Worm (Caenorhabditis elegans) whole organism, late embryonic: ENCODE results near the gene fbxa-61.
A peak's percentile ranks its signal among the peaks of the same experiment; 100 is the strongest.

ENCODE experiments used
- C38D4.7 ChIP-seq: fragments of 200-800 bp; sonication (Bioruptor generic); optimal IDR thresholded peaks from 2 replicates; lab custom pipeline; 2018; ENCODE audit warnings: mild to moderate bottlenecking, missing genetic modification characterization, moderate library complexity, missing compliant biosample characterization
- F13H6.1 ChIP-seq: sonication (generic microtip); optimal IDR thresholded peaks from 2 replicates; lab custom pipeline; 2016; ENCODE audit warnings: missing genetic modification characterization, missing compliant biosample characterization
- K02D7.2 ChIP-seq: sonication (generic microtip); optimal IDR thresholded peaks from 2 replicates; lab custom pipeline; 2017; ENCODE audit warnings: mild to moderate bottlenecking, missing genetic modification characterization, missing compliant biosample characterization
- K09A11.1 ChIP-seq: sonication (generic microtip); optimal IDR thresholded peaks from 2 replicates; lab custom pipeline; 2017; ENCODE audit warnings: antibody characterized with exemption, mild to moderate bottlenecking, missing genetic modification characterization, missing compliant biosample characterization; ENCODE audit not compliant: insufficient read depth
- Y22D7AL.16 ChIP-seq: sonication (generic microtip); optimal IDR thresholded peaks from 2 replicates; lab custom pipeline; 2016; ENCODE audit warnings: missing genetic modification characterization, missing compliant biosample characterization
- ahr-1 ChIP-seq: sonication (generic microtip); optimal IDR thresholded peaks from 2 replicates; lab custom pipeline; 2016; ENCODE audit warnings: missing genetic modification characterization, missing compliant biosample characterization
- ama-1 ChIP-seq: fragments of 150-350 bp; optimal IDR thresholded peaks from 2 replicates; lab custom pipeline; 2014
- ceh-18 ChIP-seq: sonication (generic microtip); optimal IDR thresholded peaks from 2 replicates; lab custom pipeline; 2016; ENCODE audit warnings: missing genetic modification characterization, missing compliant biosample characterization
- ceh-19 ChIP-seq: fragments of 200-800 bp; sonication (Bioruptor generic); optimal IDR thresholded peaks from 2 replicates; lab custom pipeline; 2018; ENCODE audit warnings: mild to moderate bottlenecking, missing genetic modification characterization, missing compliant biosample characterization
- ceh-31 ChIP-seq: sonication (generic microtip); optimal IDR thresholded peaks from 2 replicates; lab custom pipeline; 2016; ENCODE audit warnings: missing genetic modification characterization, missing compliant biosample characterization
- ceh-34 ChIP-seq: sonication (generic microtip); optimal IDR thresholded peaks from 2 replicates; lab custom pipeline; 2016; ENCODE audit warnings: mild to moderate bottlenecking, missing genetic modification characterization, missing compliant biosample characterization
- ceh-45 ChIP-seq: fragments of 200-800 bp; sonication (Bioruptor generic); IDR thresholded peaks from 2 replicates; pipeline ENCODE4 v1.3.6; 2022; ENCODE audit warnings: missing genetic modification reagents, missing genetic modification characterization, missing compliant biosample characterization
- ceh-6 ChIP-seq: fragments of 200-800 bp; sonication (Bioruptor generic); optimal IDR thresholded peaks from 2 replicates; lab custom pipeline; 2018; ENCODE audit warnings: mild to moderate bottlenecking, missing genetic modification characterization, missing compliant biosample characterization
- ceh-9 ChIP-seq: sonication (generic microtip); optimal IDR thresholded peaks from 2 replicates; lab custom pipeline; 2016; ENCODE audit warnings: mild to moderate bottlenecking, missing genetic modification characterization, inconsistent platforms, missing compliant biosample characterization
- dmd-4 ChIP-seq: sonication (generic microtip); optimal IDR thresholded peaks from 2 replicates; lab custom pipeline; 2016; ENCODE audit warnings: borderline replicate concordance, missing genetic modification characterization, missing compliant biosample characterization
- dve-1 ChIP-seq: sonication (generic microtip); optimal IDR thresholded peaks from 2 replicates; lab custom pipeline; 2017; ENCODE audit warnings: antibody characterized with exemption, mild to moderate bottlenecking, missing genetic modification characterization, missing compliant biosample characterization
- elt-2 ChIP-seq: sonication (generic microtip); optimal IDR thresholded peaks from 2 replicates; lab custom pipeline; 2016; ENCODE audit warnings: missing genetic modification reagents, missing genetic modification characterization, missing compliant biosample characterization
- fax-1 ChIP-seq: sonication (generic microtip); optimal IDR thresholded peaks from 2 replicates; lab custom pipeline; 2016; ENCODE audit warnings: missing genotype, missing genetic modification characterization, missing compliant biosample characterization
- gmeb-2 ChIP-seq: sonication (generic microtip); optimal IDR thresholded peaks from 2 replicates; lab custom pipeline; 2016; ENCODE audit warnings: missing genetic modification characterization, inconsistent platforms, missing compliant biosample characterization
- hlh-13 ChIP-seq: fragments of 200-800 bp; sonication (Bioruptor generic); optimal IDR thresholded peaks from 2 replicates; lab custom pipeline; 2018; ENCODE audit warnings: mild to moderate bottlenecking, missing genetic modification characterization, missing compliant biosample characterization
- hlh-15 ChIP-seq: sonication (generic microtip); optimal IDR thresholded peaks from 2 replicates; lab custom pipeline; 2016; ENCODE audit warnings: missing genetic modification characterization, missing compliant biosample characterization
- hlh-6 ChIP-seq: sonication (generic microtip); optimal IDR thresholded peaks from 2 replicates; lab custom pipeline; 2016; ENCODE audit warnings: missing genotype, missing genetic modification characterization, missing compliant biosample characterization
- hlh-8 ChIP-seq: sonication (generic microtip); optimal IDR thresholded peaks from 2 replicates; lab custom pipeline; 2016; ENCODE audit warnings: missing genotype, missing genetic modification characterization, missing compliant biosample characterization
- lim-6 ChIP-seq: sonication (generic microtip); optimal IDR thresholded peaks from 2 replicates; lab custom pipeline; 2016; ENCODE audit warnings: missing genetic modification characterization, missing compliant biosample characterization
- lin-11 ChIP-seq: fragments of 200-800 bp; sonication (Bioruptor generic); optimal IDR thresholded peaks from 2 replicates; lab custom pipeline; 2018; ENCODE audit warnings: mild to moderate bottlenecking, missing genetic modification characterization, missing compliant biosample characterization
- madf-2 ChIP-seq: sonication (generic microtip); optimal IDR thresholded peaks from 2 replicates; lab custom pipeline; 2017; ENCODE audit warnings: missing genetic modification characterization, missing compliant biosample characterization
- mec-3 ChIP-seq: sonication (generic microtip); optimal IDR thresholded peaks from 2 replicates; lab custom pipeline; 2016; ENCODE audit warnings: borderline replicate concordance, missing genetic modification characterization, missing compliant biosample characterization
- nfya-1 ChIP-seq: sonication (generic microtip); optimal IDR thresholded peaks from 2 replicates; lab custom pipeline; 2017; ENCODE audit warnings: missing genetic modification characterization, mild to moderate bottlenecking, missing compliant biosample characterization, antibody characterized with exemption, moderate library complexity
- nhr-11 ChIP-seq: fragments of 150-350 bp; optimal IDR thresholded peaks from 2 replicates; lab custom pipeline; 2014; ENCODE audit warnings: missing biosample characterization, missing genetic modification characterization
- nhr-232 ChIP-seq: sonication (generic microtip); optimal IDR thresholded peaks from 2 replicates; lab custom pipeline; 2016; ENCODE audit warnings: missing genetic modification characterization, missing compliant biosample characterization
- odd-2 ChIP-seq: sonication (generic microtip); optimal IDR thresholded peaks from 2 replicates; lab custom pipeline; 2017; ENCODE audit warnings: antibody characterized with exemption, mild to moderate bottlenecking, missing genetic modification characterization, missing compliant biosample characterization
- pag-3 ChIP-seq: sonication (generic microtip); optimal IDR thresholded peaks from 2 replicates; lab custom pipeline; 2016; ENCODE audit warnings: missing compliant biosample characterization, missing genetic modification characterization, borderline replicate concordance
- pat-9 ChIP-seq: fragments of 200-800 bp; sonication (Bioruptor generic); optimal IDR thresholded peaks from 2 replicates; lab custom pipeline; 2018; ENCODE audit warnings: mild to moderate bottlenecking, missing genetic modification characterization, moderate library complexity, missing compliant biosample characterization
- pha-2 ChIP-seq: sonication (generic microtip); optimal IDR thresholded peaks from 2 replicates; lab custom pipeline; 2017; ENCODE audit warnings: mild to moderate bottlenecking, missing genetic modification characterization, missing compliant biosample characterization
- sox-2 ChIP-seq: fragments of 200-800 bp; sonication (Bioruptor generic); IDR thresholded peaks from 2 replicates; pipeline ENCODE4 v1.3.6; 2022; ENCODE audit warnings: missing genetic modification reagents, missing genetic modification characterization, missing compliant biosample characterization
- tbx-2 ChIP-seq: sonication (generic microtip); optimal IDR thresholded peaks from 2 replicates; lab custom pipeline; 2016; ENCODE audit warnings: missing genetic modification characterization, missing compliant biosample characterization
- unc-3 ChIP-seq, 2 experiments: fragments of 200-800 bp in 1 of 2; sonication (Bioruptor generic) in 1 of 2; sonication (generic microtip) in 1 of 2; conservative IDR thresholded peaks in 1 of 2; optimal IDR thresholded peaks in 1 of 2; 2 replicates each; pipeline versions ENCODE4 v1.3.6 to Lab custom; 2016 to 2022; ENCODE audit warnings: missing compliant biosample characterization in 2 of 2, missing genetic modification characterization in 2 of 2, missing genetic modification reagents in 1 of 2
- unc-42 ChIP-seq: sonication (generic microtip); optimal IDR thresholded peaks from 2 replicates; lab custom pipeline; 2016; ENCODE audit warnings: missing genotype, missing genetic modification characterization, missing compliant biosample characterization
- zip-5 ChIP-seq: sonication (generic microtip); optimal IDR thresholded peaks from 2 replicates; lab custom pipeline; 2016; ENCODE audit warnings: missing genetic modification characterization, missing compliant biosample characterization

The fbxa-61 gene

ce11 chrIII:1225116-1225515 lies 13.7 kb upstream of the fbxa-61 start:
- no peak for TF ChIP-seq nfya-1 (tag; lab: Kevin White, UChicago)
- TF ChIP-seq hlh-13 (GFP tag; lab: Kevin White, UChicago): no peak
- TF ChIP-seq, all 69 proteins: peak for 0

ce11 chrIII:1225595-1225994 lies 13.3 kb upstream of the fbxa-61 start:
- TF ChIP-seq ceh-31 (tag; lab: Kevin White, UChicago) (peak; percentile 35), ceh-19 (GFP tag; lab: Kevin White, UChicago) (peak; percentile 43), lin-11 (tag; lab: Kevin White, UChicago) (no peak), nfya-1 (tag; lab: Kevin White, UChicago) (no peak), ceh-34 (peak; percentile 87), mec-3 (tag; lab: Kevin White, UChicago) (no peak), unc-42 (tag; lab: Kevin White, UChicago) (peak; percentile 77), hlh-8 (tag; lab: Kevin White, UChicago) (no peak), fax-1 (tag; lab: Kevin White, UChicago) (no peak)

ce11 chrIII:1226256-1226655 lies 12.6 kb upstream of the fbxa-61 start:
- TF ChIP-seq ceh-31 (tag; lab: Kevin White, UChicago): no peak
- TF ChIP-seq unc-42 (tag; lab: Kevin White, UChicago): no peak
- TF ChIP-seq ceh-19 (GFP tag; lab: Kevin White, UChicago): no peak
- TF ChIP-seq ceh-18 (tag; lab: Kevin White, UChicago): peak; percentile 9
- TF ChIP-seq ceh-9: no peak
- TF ChIP-seq pat-9 (tag; lab: Kevin White, UChicago): no peak
- TF ChIP-seq sox-2 (GFP tag; lab: Robert Waterston, UW): no peak
- TF ChIP-seq ceh-34: peak; percentile 19
- TF ChIP-seq hlh-6: no peak
- TF ChIP-seq C38D4.7 (GFP tag; lab: Kevin White, UChicago): no peak
- no peak for TF ChIP-seq gmeb-2 (tag; lab: Kevin White, UChicago)
- TF ChIP-seq ceh-45 (GFP tag; lab: Robert Waterston, UW): no peak
- no peak for TF ChIP-seq unc-3 (GFP tag; conservative IDR thresholded peaks at IDR 0.05; lab: Robert Waterston, UW)
- no peak for TF ChIP-seq unc-3 (tag; optimal IDR thresholded peaks at IDR 0.05; lab: Kevin White, UChicago)
- TF ChIP-seq ahr-1 (tag; lab: Kevin White, UChicago): no peak
- no peak for TF ChIP-seq odd-2
- TF ChIP-seq Y22D7AL.16: no peak
- TF ChIP-seq F13H6.1 (tag; lab: Kevin White, UChicago): peak; percentile 1
- TF ChIP-seq ceh-6 (GFP tag; lab: Kevin White, UChicago): no peak
- TF ChIP-seq K02D7.2 (tag; lab: Kevin White, UChicago): no peak
- no peak for TF ChIP-seq ama-1 (lab: Kevin White, UChicago)
- TF ChIP-seq elt-2 (tag; lab: Kevin White, UChicago): no peak
- no peak for TF ChIP-seq zip-5 (tag; lab: Kevin White, UChicago)
- no peak for TF ChIP-seq hlh-15 (tag; lab: Kevin White, UChicago)
- no peak for TF ChIP-seq nhr-11 (tag; lab: Kevin White, UChicago)
- TF ChIP-seq pag-3 (tag; lab: Kevin White, UChicago): no peak
- no peak for TF ChIP-seq madf-2
- no peak for TF ChIP-seq K09A11.1 (tag; lab: Kevin White, UChicago)
- TF ChIP-seq hlh-8 (tag; lab: Kevin White, UChicago): no peak
- TF ChIP-seq lim-6 (tag; lab: Kevin White, UChicago): no peak
- no peak for TF ChIP-seq nhr-232
- no peak for TF ChIP-seq nfya-1 (tag; lab: Kevin White, UChicago)
- TF ChIP-seq dve-1: peak; percentile 44
- TF ChIP-seq tbx-2: peak; percentile 14
- TF ChIP-seq dmd-4: no peak
- TF ChIP-seq pha-2 (tag; lab: Kevin White, UChicago): no peak
